Fruit fly (Drosophila melanogaster): ENCODE results near the gene CG9662.

DNA sequence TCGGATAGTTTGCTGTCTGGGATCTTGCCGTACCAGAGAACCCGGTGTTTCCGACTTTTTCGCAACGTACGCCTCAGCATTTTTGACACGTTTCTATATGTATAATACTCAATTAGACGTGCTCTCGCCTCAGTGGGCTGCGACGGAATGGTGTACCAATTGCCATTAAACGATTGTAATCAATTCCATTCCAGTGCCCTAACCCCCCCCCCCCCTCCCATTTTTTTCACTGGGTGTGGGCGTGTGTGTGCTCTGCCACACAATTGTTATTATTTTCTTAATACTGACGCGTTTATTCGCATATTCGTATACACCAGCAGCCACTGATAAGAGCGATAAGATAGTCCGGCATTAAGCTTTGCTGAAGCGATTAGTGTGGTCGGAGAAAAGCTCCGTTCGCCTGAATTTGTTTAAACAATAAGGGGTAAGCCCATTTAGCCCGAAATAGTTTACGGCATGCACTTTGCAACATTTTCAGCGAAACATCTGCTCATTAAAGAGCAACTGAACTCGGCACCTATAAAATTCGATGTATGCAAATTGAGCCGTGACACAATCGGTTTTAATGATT, 7.4 kb downstream of the CG9662 start:
- no peak for TF ChIP-seq CG15710 (tag; optimal IDR thresholded peaks at IDR 0.05)
- no peak for TF ChIP-seq Pif1A (GFP tag; optimal IDR thresholded peaks at IDR 0.05)
- TF ChIP-seq D1 (tag; optimal IDR thresholded peaks at IDR 0.05): no peak
- TF ChIP-seq CG32121 (GFP tag; IDR thresholded peaks at IDR 0.05): no peak
